Worm (Caenorhabditis elegans): Measurements from ENCODE around the gene clec-72.

The clec-72 gene

DNA sequence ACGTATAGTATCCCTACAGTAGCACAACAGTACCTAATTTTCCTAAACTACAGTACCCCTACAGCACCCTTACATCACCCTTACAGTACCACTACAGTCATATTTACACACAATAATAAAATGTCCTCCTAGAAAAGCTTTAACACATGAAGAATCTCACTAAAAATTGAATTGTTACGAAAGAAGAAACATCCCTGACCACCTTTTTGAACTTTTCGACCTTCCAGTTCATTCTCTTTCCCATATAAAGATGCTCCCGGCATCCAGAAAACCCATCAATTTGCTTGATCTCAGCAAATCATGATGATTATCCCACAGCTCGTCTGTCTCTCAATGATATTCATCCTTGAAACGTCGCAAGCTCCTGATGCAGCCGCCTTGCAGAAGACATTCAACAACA, 40.0 kb upstream of the clec-72 start, which contains the start of gene F56D6.21:
Gene F56D6.21 (plus strand): TSS at position 301 of the 400 bp plus-strand sequence.
- no peak for TF ChIP-seq egrh-3 (GFP tag; IDR thresholded peaks at IDR 0.05)
- no peak for TF ChIP-seq F37B4.10 (GFP tag; IDR thresholded peaks at IDR 0.05)
- no peak for TF ChIP-seq tlf-1 (GFP tag; optimal IDR thresholded peaks at IDR 0.05)
- no peak for TF ChIP-seq lin-54 (GFP tag; optimal IDR thresholded peaks at IDR 0.05)
- no peak for TF ChIP-seq tbp1 (GFP tag; optimal IDR thresholded peaks at IDR 0.05)
- TF ChIP-seq lin-35 (GFP tag; optimal IDR thresholded peaks at IDR 0.05) = no peak
- TF ChIP-seq hlh-12 (tag; optimal IDR thresholded peaks at IDR 0.05) = no peak
- TF ChIP-seq sdz-38 (tag; optimal IDR thresholded peaks at IDR 0.05) = no peak
- TF ChIP-seq repo-1 (tag; optimal IDR thresholded peaks at IDR 0.05) = no peak
- TF ChIP-seq tbx-9 (tag; optimal IDR thresholded peaks at IDR 0.05; ENCODE audit: borderline replicate concordance) = no peak

- TF ChIP-seq ama-1 (optimal IDR thresholded peaks at IDR 0.05) = no peak
- TF ChIP-seq ama-1 (GFP tag; optimal IDR thresholded peaks at IDR 0.05) = no peak
- no peak for TF ChIP-seq T07F8.4 (tag; optimal IDR thresholded peaks at IDR 0.05)
- TF ChIP-seq die-1 (tag; optimal IDR thresholded peaks at IDR 0.05) = no peak
- no peak for TF ChIP-seq hmg-1.2 (GFP tag; IDR thresholded peaks at IDR 0.05)
- no peak for TF ChIP-seq nhr-90 (tag; optimal IDR thresholded peaks at IDR 0.05)
- no peak for TF ChIP-seq nfyb-1 (GFP tag; IDR thresholded peaks at IDR 0.05)
- TF ChIP-seq D2030.7 (GFP tag; IDR thresholded peaks at IDR 0.05) = no peak
These were observed 38.2 kb upstream of the clec-72 start, which contains the start of gene F56D6.11 for ce11 chrIV:3906393-3906792. F56D6.11 (minus strand) TSS chrIV:3906493.

DNA sequence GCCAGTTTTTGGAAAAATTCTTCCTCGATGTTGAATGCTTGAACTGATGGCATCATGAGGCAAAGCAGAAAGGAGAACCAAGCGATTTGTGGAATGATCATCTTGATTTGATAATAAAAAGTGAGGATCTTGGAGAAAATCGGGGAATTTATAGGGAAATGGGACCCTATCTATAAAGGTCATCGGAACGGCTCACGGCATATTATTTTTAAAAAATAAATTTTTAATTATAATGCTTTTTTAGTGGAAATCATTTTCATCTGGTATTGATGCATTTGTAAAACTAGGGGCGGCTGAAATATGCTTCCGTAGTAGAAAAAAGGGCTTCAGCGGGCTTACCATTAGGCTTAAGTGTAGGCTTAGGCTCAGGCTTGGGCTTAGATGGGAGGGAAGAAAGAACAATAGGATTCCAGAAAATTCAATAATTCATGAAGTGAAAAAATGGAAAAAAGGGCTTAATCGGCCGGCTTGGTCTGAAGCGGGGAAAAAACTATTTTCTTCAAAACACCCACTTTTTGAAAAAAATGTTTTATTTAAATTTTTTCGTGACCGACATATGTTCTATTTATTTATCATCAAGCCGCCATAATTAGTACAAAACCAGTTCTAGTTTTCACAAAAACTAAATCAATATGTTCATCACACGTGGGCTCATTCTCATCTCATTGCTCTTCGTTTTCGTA, 37.0 kb upstream of the clec-72 start, which contains the start of the genes F56D6.22 and F56D6.12:
Gene F56D6.22 (minus strand): TSS at position 101 of the 683 bp plus-strand sequence.
Gene F56D6.12 (plus strand): TSS at position 633 of the 683 bp plus-strand sequence.
- no peak for TF ChIP-seq dpff-1 (tag; optimal IDR thresholded peaks at IDR 0.05)
- TF ChIP-seq D2030.7 (GFP tag; IDR thresholded peaks at IDR 0.05) = no peak
- no peak for TF ChIP-seq ceh-40 (GFP tag; IDR thresholded peaks at IDR 0.05)
- TF ChIP-seq ztf-25 (GFP tag; IDR thresholded peaks at IDR 0.05) = no peak
- TF ChIP-seq cebp-1 (GFP tag; IDR thresholded peaks at IDR 0.05) = no peak
- TF ChIP-seq cebp-1 (tag; optimal IDR thresholded peaks at IDR 0.05) = no peak
- TF ChIP-seq ets-4 (GFP tag; optimal IDR thresholded peaks at IDR 0.05) = no peak
- no peak for TF ChIP-seq lsl-1 (GFP tag; optimal IDR thresholded peaks at IDR 0.05)
- no peak for TF ChIP-seq K11D2.4 (GFP tag; IDR thresholded peaks at IDR 0.05)
- no peak for TF ChIP-seq repo-1 (tag; optimal IDR thresholded peaks at IDR 0.05)
- TF ChIP-seq hmg-20 (GFP tag; IDR thresholded peaks at IDR 0.05) = no peak
- TF ChIP-seq Y53G8AR.9 (GFP tag; conservative IDR thresholded peaks at IDR 0.05) = no peak

ce11 chrIV:3909114-3909513, 35.5 kb upstream of the clec-72 start, which contains the start of gene F56D6.13:
F56D6.13 (plus strand) TSS chrIV:3909414.
- no peak for TF ChIP-seq ztf-28 (GFP tag; IDR thresholded peaks at IDR 0.05)
- no peak for TF ChIP-seq B0261.1 (tag; optimal IDR thresholded peaks at IDR 0.05)
- no peak for TF ChIP-seq repo-1 (tag; optimal IDR thresholded peaks at IDR 0.05)
- no peak for TF ChIP-seq madf-8 (GFP tag; conservative IDR thresholded peaks at IDR 0.05)
- TF ChIP-seq rec-8 (tag; optimal IDR thresholded peaks at IDR 0.05) = no peak
- no peak for TF ChIP-seq ceh-27 (GFP tag; optimal IDR thresholded peaks at IDR 0.05)
- no peak for TF ChIP-seq snpc-1.1 (tag; optimal IDR thresholded peaks at IDR 0.05; ENCODE audit: insufficient read depth)
- no peak for TF ChIP-seq hmg-20 (GFP tag; IDR thresholded peaks at IDR 0.05)
- no peak for TF ChIP-seq rpc-1 (optimal IDR thresholded peaks at IDR 0.05)
- no peak for TF ChIP-seq rpc-1 (tag; optimal IDR thresholded peaks at IDR 0.05)
- TF ChIP-seq D2030.7 (GFP tag; IDR thresholded peaks at IDR 0.05) = no peak
- TF ChIP-seq tbp1 (GFP tag; optimal IDR thresholded peaks at IDR 0.05) = no peak
